Fruit fly (Drosophila melanogaster): ENCODE results near the gene CG44325.

Gene CG44325

DNA sequence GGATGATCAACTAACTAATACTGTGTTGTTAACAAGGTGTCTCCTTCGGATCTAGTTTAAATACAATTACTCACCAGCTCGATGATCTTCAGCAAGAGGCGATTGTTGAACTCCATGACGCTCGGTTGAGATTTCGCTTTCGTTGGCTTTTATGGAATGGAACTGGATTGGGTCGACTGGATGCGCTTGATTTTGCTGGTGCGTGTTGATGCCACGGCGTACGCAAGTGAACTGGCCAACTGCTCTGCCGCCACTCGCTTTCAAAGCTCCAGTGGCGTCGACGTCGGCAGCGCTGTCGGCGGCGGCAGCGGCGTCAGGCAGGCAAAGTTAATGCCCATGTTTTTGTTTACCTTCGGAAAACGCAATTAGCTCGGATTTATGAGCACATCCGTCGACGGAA is at the start of gene CG44325:
TSS of gene CG44325 (minus strand) at position 237 of the 400 bp plus-strand sequence.
- TF ChIP-seq woc (GFP tag; optimal IDR thresholded peaks at IDR 0.05): no peak
- no peak for TF ChIP-seq Abd-B (GFP tag; optimal IDR thresholded peaks at IDR 0.05)
- TF ChIP-seq lola (GFP tag; optimal IDR thresholded peaks at IDR 0.05): no peak
- TF ChIP-seq br (GFP tag; optimal IDR thresholded peaks at IDR 0.05): peak; percentile 29
- peak; percentile 9 for TF ChIP-seq HLH106 (tag; optimal IDR thresholded peaks at IDR 0.05)
- no peak for TF ChIP-seq N (GFP tag; optimal IDR thresholded peaks at IDR 0.05)
- no peak for TF ChIP-seq dmrt93B (GFP tag; optimal IDR thresholded peaks at IDR 0.05)
- no peak for TF ChIP-seq Hr78 (GFP tag; optimal IDR thresholded peaks at IDR 0.05)
- peak; percentile 39 for TF ChIP-seq fru (GFP tag; optimal IDR thresholded peaks at IDR 0.05)
- TF ChIP-seq Vsx2 (GFP tag; optimal IDR thresholded peaks at IDR 0.05; ENCODE audit: partially characterized antibody): no peak
- TF ChIP-seq pan (optimal IDR thresholded peaks at IDR 0.05): no peak
- TF ChIP-seq CG9705 (GFP tag; optimal IDR thresholded peaks at IDR 0.05): no peak
- TF ChIP-seq CrebA (GFP tag; optimal IDR thresholded peaks at IDR 0.05; ENCODE audit: borderline replicate concordance): no peak
- TF ChIP-seq Sp1 (GFP tag; optimal IDR thresholded peaks at IDR 0.05): peak; percentile 43
- TF ChIP-seq CG32264 (GFP tag; optimal IDR thresholded peaks at IDR 0.05): no peak
- TF ChIP-seq Hr83 (GFP tag; optimal IDR thresholded peaks at IDR 0.05; ENCODE audit: poor library complexity, severe bottlenecking): peak; percentile 56
- peak; percentile 23 for TF ChIP-seq Jra (GFP tag; optimal IDR thresholded peaks at IDR 0.05)
- TF ChIP-seq Dif (GFP tag; optimal IDR thresholded peaks at IDR 0.05; ENCODE audit: partially characterized antibody): peak; percentile 59
- TF ChIP-seq dl (GFP tag; optimal IDR thresholded peaks at IDR 0.05; ENCODE audit: insufficient read depth in 1 of 2, partially characterized antibody in 2 of 2): no peak
- TF ChIP-seq GATAd (GFP tag; optimal IDR thresholded peaks at IDR 0.05): no peak
- TF ChIP-seq brk (GFP tag; optimal IDR thresholded peaks at IDR 0.05): no peak
- TF ChIP-seq jim (GFP tag; optimal IDR thresholded peaks at IDR 0.05): no peak
- no peak for TF ChIP-seq Myc (optimal IDR thresholded peaks at IDR 0.05)
- no peak for TF ChIP-seq Rel (GFP tag; optimal IDR thresholded peaks at IDR 0.05)
- peak; percentile 42 for TF ChIP-seq Rel (tag; optimal IDR thresholded peaks at IDR 0.05)
- peak; percentile 40 for TF ChIP-seq rgr (GFP tag; optimal IDR thresholded peaks at IDR 0.05)
- TF ChIP-seq h (GFP tag; optimal IDR thresholded peaks at IDR 0.05): peak; percentile 52
- no peak for TF ChIP-seq sage (GFP tag; optimal IDR thresholded peaks at IDR 0.05)

- TF ChIP-seq fru (GFP tag; optimal IDR thresholded peaks at IDR 0.05) (no peak), pan (optimal IDR thresholded peaks at IDR 0.05) (no peak), ey (GFP tag; optimal IDR thresholded peaks at IDR 0.05) (no peak), Dif (GFP tag; optimal IDR thresholded peaks at IDR 0.05; ENCODE audit: partially characterized antibody) (no peak), dmrt93B (GFP tag; optimal IDR thresholded peaks at IDR 0.05) (no peak), brk (GFP tag; optimal IDR thresholded peaks at IDR 0.05) (no peak), Jra (GFP tag; optimal IDR thresholded peaks at IDR 0.05) (no peak), woc (GFP tag; optimal IDR thresholded peaks at IDR 0.05) (no peak), Dfd (GFP tag; optimal IDR thresholded peaks at IDR 0.05) (no peak), jim (GFP tag; optimal IDR thresholded peaks at IDR 0.05) (no peak)
Observed at dm6 chrX:9128012-9128280, 49.6 kb upstream of the CG44325 start.

DNA sequence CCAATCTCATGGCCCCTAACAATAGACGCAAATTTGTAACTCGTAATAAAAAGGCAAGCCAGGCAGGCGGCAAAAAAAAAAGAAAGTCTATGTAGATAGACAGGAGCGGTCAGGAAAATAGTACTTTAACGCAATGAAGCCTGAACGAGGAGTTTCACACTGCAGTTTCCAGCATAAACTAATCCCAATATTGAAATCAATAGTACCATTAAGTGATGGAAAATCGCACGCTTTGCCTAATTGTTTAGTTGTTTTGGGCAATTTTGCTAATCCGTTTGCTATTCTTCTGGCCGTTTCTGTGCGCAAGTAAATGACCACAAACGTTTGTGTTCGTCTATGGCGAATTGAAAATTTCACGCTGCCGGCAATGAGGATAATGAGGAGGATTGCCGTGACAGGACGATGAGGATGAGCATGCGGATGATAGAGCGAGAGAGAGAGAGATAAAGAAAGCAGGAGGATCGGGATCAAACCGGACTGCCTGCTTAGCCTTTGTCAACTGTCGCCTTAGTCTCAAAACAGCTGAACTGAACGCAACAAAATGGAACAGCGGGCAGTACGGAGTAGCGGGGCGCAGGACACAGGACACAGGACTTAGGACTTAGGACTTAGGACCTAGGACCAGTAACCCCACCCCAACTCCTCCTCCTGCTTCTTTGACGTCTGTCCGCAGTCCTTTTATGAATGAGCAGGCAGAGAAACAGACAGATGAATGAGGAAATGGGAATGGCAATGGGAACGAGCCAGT is 49.1 kb upstream of the CG44325 start:
- TF ChIP-seq tai (GFP tag; optimal IDR thresholded peaks at IDR 0.05) (no peak), N (GFP tag; optimal IDR thresholded peaks at IDR 0.05) (no peak), Mio (GFP tag; optimal IDR thresholded peaks at IDR 0.05) (no peak), Jra (GFP tag; optimal IDR thresholded peaks at IDR 0.05) (no peak), CG32264 (GFP tag; optimal IDR thresholded peaks at IDR 0.05) (no peak), Myc (optimal IDR thresholded peaks at IDR 0.05) (no peak), brk (GFP tag; optimal IDR thresholded peaks at IDR 0.05) (no peak), ey (GFP tag; optimal IDR thresholded peaks at IDR 0.05) (no peak), h (GFP tag; optimal IDR thresholded peaks at IDR 0.05) (no peak), Dfd (GFP tag; optimal IDR thresholded peaks at IDR 0.05) (no peak), Vsx2 (GFP tag; optimal IDR thresholded peaks at IDR 0.05; ENCODE audit: partially characterized antibody) (no peak), dsf (GFP tag; optimal IDR thresholded peaks at IDR 0.05; ENCODE audit: borderline replicate concordance) (no peak), Hnf4 (GFP tag; optimal IDR thresholded peaks at IDR 0.05) (no peak), fru (GFP tag; optimal IDR thresholded peaks at IDR 0.05) (no peak), rgr (GFP tag; optimal IDR thresholded peaks at IDR 0.05) (no peak), sv (GFP tag; optimal IDR thresholded peaks at IDR 0.05) (no peak), CG9705 (GFP tag; optimal IDR thresholded peaks at IDR 0.05) (no peak)
